Worm (Caenorhabditis elegans) whole organism, L1 larva: ENCODE measurements around the gene frpr-6.
A peak's percentile ranks its signal among the peaks of the same experiment; 100 is the strongest.

Experiments used
- Y116A8C.19 ChIP-seq: sonication (generic microtip); optimal IDR thresholded peaks from 2 replicates; lab custom pipeline; 2016; ENCODE audit warnings: missing compliant biosample characterization, missing genetic modification characterization, borderline replicate concordance
- aly-2 ChIP-seq: fragments of 150-350 bp; optimal IDR thresholded peaks from 2 replicates; lab custom pipeline; 2014; ENCODE audit warnings: missing biosample characterization, missing genetic modification characterization
- ama-1 ChIP-seq: fragments of 150-350 bp; optimal IDR thresholded peaks from 2 replicates; lab custom pipeline; 2014
- blmp-1 ChIP-seq: fragments of 150-350 bp; optimal IDR thresholded peaks from 2 replicates; lab custom pipeline; 2014; ENCODE audit warnings: missing biosample characterization, missing genetic modification characterization
- elt-3 ChIP-seq, 6 experiments: fragments of 150-350 bp in 1 of 6; sonication (generic microtip); optimal IDR thresholded peaks; 2 replicates each; lab custom pipeline; 2017 to 2018; ENCODE audit warnings: missing biosample characterization in 6 of 6, missing genetic modification characterization in 6 of 6, inconsistent platforms in 1 of 6
- fos-1 ChIP-seq: fragments of 150-350 bp; optimal IDR thresholded peaks from 2 replicates; lab custom pipeline; 2014; ENCODE audit warnings: missing biosample characterization, missing genetic modification characterization
- jun-1 ChIP-seq: fragments of 150-350 bp; optimal IDR thresholded peaks from 2 replicates; lab custom pipeline; 2014; ENCODE audit warnings: missing biosample characterization, missing genetic modification reagents, missing genetic modification characterization
- lin-15B ChIP-seq: fragments of 150-350 bp; sonication (generic microtip); optimal IDR thresholded peaks from 3 replicates; lab custom pipeline; 2014; ENCODE audit warnings: missing biosample characterization, missing genetic modification characterization
- mdl-1 ChIP-seq, 2 experiments: fragments of 150-350 bp; optimal IDR thresholded peaks; 2 replicates each; lab custom pipeline; 2014 to 2017; ENCODE audit warnings: missing biosample characterization in 2 of 2, missing genetic modification characterization in 2 of 2, inconsistent platforms in 1 of 2
- sptf-1 ChIP-seq: fragments of 150-350 bp; optimal IDR thresholded peaks from 2 replicates; lab custom pipeline; 2014; ENCODE audit warnings: missing biosample characterization, missing genetic modification characterization
- unc-62 ChIP-seq: fragments of 150-350 bp; optimal IDR thresholded peaks from 2 replicates; lab custom pipeline; 2014; ENCODE audit warnings: missing biosample characterization, missing genetic modification reagents, missing genetic modification characterization

DNA sequence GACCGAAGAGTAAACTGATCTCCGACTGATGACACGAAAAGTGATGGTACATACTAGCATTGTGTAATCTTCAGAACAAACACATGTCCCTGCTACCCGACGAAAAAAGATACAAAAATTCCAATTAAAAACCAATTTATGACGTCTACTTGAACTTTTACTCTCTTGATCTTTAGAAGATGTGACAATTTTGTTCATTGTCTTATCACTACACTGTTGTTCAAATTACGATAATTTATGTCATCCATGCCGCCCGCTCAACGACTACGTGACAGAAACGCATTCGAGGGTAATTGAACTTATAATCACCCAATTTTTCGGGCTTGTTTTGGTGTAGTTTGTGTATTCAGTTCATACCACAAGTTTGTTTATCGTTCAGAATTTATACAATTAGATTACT, 42.9 kb upstream of the frpr-6 start:
- TF ChIP-seq sptf-1 (tag; lab: Kevin White, UChicago) (no peak), aly-2 (tag; lab: Kevin White, UChicago) (no peak), mdl-1 (tag; optimal IDR thresholded peaks at IDR 0.05; lab: Kevin White, UChicago) (no peak), Y116A8C.19 (no peak), blmp-1 (peak; percentile 60), ama-1 (lab: Kevin White, UChicago) (no peak), unc-62 (GFP tag; lab: Kevin White, UChicago) (no peak), fos-1 (tag; lab: Kevin White, UChicago) (no peak), elt-3 (tag; optimal IDR thresholded peaks at IDR 0.05; lab: Kevin White, UChicago) (peak in 2 of 6 experiments; percentile 15 to 53), jun-1 (no peak), lin-15B (tag; lab: Kevin White, UChicago) (no peak)
